Worm (Caenorhabditis elegans) whole organism, late embryonic: Measurements from ENCODE around the gene bath-24.

Source experiments
- C08G9.2 ChIP-seq: sonication (generic microtip); optimal IDR thresholded peaks from 2 replicates; lab custom pipeline; 2016; ENCODE audit warnings: mild to moderate bottlenecking, missing genetic modification characterization, moderate library complexity, missing compliant biosample characterization
- C38D4.7 ChIP-seq: fragments of 200-800 bp; sonication (Bioruptor generic); optimal IDR thresholded peaks from 2 replicates; lab custom pipeline; 2018; ENCODE audit warnings: mild to moderate bottlenecking, missing genetic modification characterization, moderate library complexity, missing compliant biosample characterization
- F13H6.1 ChIP-seq: sonication (generic microtip); optimal IDR thresholded peaks from 2 replicates; lab custom pipeline; 2016; ENCODE audit warnings: missing genetic modification characterization, missing compliant biosample characterization
- K02D7.2 ChIP-seq: sonication (generic microtip); optimal IDR thresholded peaks from 2 replicates; lab custom pipeline; 2017; ENCODE audit warnings: mild to moderate bottlenecking, missing genetic modification characterization, missing compliant biosample characterization
- Y22D7AL.16 ChIP-seq: sonication (generic microtip); optimal IDR thresholded peaks from 2 replicates; lab custom pipeline; 2016; ENCODE audit warnings: missing genetic modification characterization, missing compliant biosample characterization
- ama-1 ChIP-seq: fragments of 150-350 bp; optimal IDR thresholded peaks from 2 replicates; lab custom pipeline; 2014
- ceh-14 ChIP-seq: sonication (generic microtip); optimal IDR thresholded peaks from 2 replicates; lab custom pipeline; 2016; ENCODE audit warnings: missing genotype, missing genetic modification characterization, missing compliant biosample characterization
- ceh-19 ChIP-seq: fragments of 200-800 bp; sonication (Bioruptor generic); optimal IDR thresholded peaks from 2 replicates; lab custom pipeline; 2018; ENCODE audit warnings: mild to moderate bottlenecking, missing genetic modification characterization, missing compliant biosample characterization
- ceh-22 ChIP-seq: sonication (generic microtip); optimal IDR thresholded peaks from 2 replicates; lab custom pipeline; 2017; ENCODE audit warnings: missing biosample characterization, missing genetic modification characterization
- ceh-24 ChIP-seq: sonication (generic microtip); optimal IDR thresholded peaks from 2 replicates; lab custom pipeline; 2016; ENCODE audit warnings: mild to moderate bottlenecking, missing genetic modification characterization, missing compliant biosample characterization
- ceh-31 ChIP-seq: sonication (generic microtip); optimal IDR thresholded peaks from 2 replicates; lab custom pipeline; 2016; ENCODE audit warnings: missing genetic modification characterization, missing compliant biosample characterization
- ceh-45 ChIP-seq: fragments of 200-800 bp; sonication (Bioruptor generic); IDR thresholded peaks from 2 replicates; pipeline ENCODE4 v1.3.6; 2022; ENCODE audit warnings: missing genetic modification reagents, missing genetic modification characterization, missing compliant biosample characterization
- ceh-48 ChIP-seq: sonication (generic microtip); optimal IDR thresholded peaks from 2 replicates; lab custom pipeline; 2016; ENCODE audit warnings: missing genetic modification characterization, inconsistent platforms, missing compliant biosample characterization
- ceh-6 ChIP-seq: fragments of 200-800 bp; sonication (Bioruptor generic); optimal IDR thresholded peaks from 2 replicates; lab custom pipeline; 2018; ENCODE audit warnings: mild to moderate bottlenecking, missing genetic modification characterization, missing compliant biosample characterization
- ceh-9 ChIP-seq: sonication (generic microtip); optimal IDR thresholded peaks from 2 replicates; lab custom pipeline; 2016; ENCODE audit warnings: mild to moderate bottlenecking, missing genetic modification characterization, inconsistent platforms, missing compliant biosample characterization
- elt-2 ChIP-seq: sonication (generic microtip); optimal IDR thresholded peaks from 2 replicates; lab custom pipeline; 2016; ENCODE audit warnings: missing genetic modification reagents, missing genetic modification characterization, missing compliant biosample characterization
- fax-1 ChIP-seq: sonication (generic microtip); optimal IDR thresholded peaks from 2 replicates; lab custom pipeline; 2016; ENCODE audit warnings: missing genotype, missing genetic modification characterization, missing compliant biosample characterization
- fkh-6 ChIP-seq: sonication (generic microtip); optimal IDR thresholded peaks from 2 replicates; lab custom pipeline; 2016; ENCODE audit warnings: missing genetic modification characterization, missing compliant biosample characterization
- gmeb-2 ChIP-seq: sonication (generic microtip); optimal IDR thresholded peaks from 2 replicates; lab custom pipeline; 2016; ENCODE audit warnings: missing genetic modification characterization, inconsistent platforms, missing compliant biosample characterization
- hlh-30 ChIP-seq: sonication (generic microtip); optimal IDR thresholded peaks from 2 replicates; lab custom pipeline; 2017; ENCODE audit warnings: antibody characterized with exemption, missing genetic modification characterization, missing compliant biosample characterization; ENCODE audit not compliant: insufficient read depth
- lin-11 ChIP-seq: fragments of 200-800 bp; sonication (Bioruptor generic); optimal IDR thresholded peaks from 2 replicates; lab custom pipeline; 2018; ENCODE audit warnings: mild to moderate bottlenecking, missing genetic modification characterization, missing compliant biosample characterization
- madf-2 ChIP-seq: sonication (generic microtip); optimal IDR thresholded peaks from 2 replicates; lab custom pipeline; 2017; ENCODE audit warnings: missing genetic modification characterization, missing compliant biosample characterization
- nhr-11 ChIP-seq: fragments of 150-350 bp; optimal IDR thresholded peaks from 2 replicates; lab custom pipeline; 2014; ENCODE audit warnings: missing biosample characterization, missing genetic modification characterization
- nhr-232 ChIP-seq: sonication (generic microtip); optimal IDR thresholded peaks from 2 replicates; lab custom pipeline; 2016; ENCODE audit warnings: missing genetic modification characterization, missing compliant biosample characterization
- odd-2 ChIP-seq: sonication (generic microtip); optimal IDR thresholded peaks from 2 replicates; lab custom pipeline; 2017; ENCODE audit warnings: antibody characterized with exemption, mild to moderate bottlenecking, missing genetic modification characterization, missing compliant biosample characterization
- pag-3 ChIP-seq: sonication (generic microtip); optimal IDR thresholded peaks from 2 replicates; lab custom pipeline; 2016; ENCODE audit warnings: missing compliant biosample characterization, missing genetic modification characterization, borderline replicate concordance
- pat-9 ChIP-seq: fragments of 200-800 bp; sonication (Bioruptor generic); optimal IDR thresholded peaks from 2 replicates; lab custom pipeline; 2018; ENCODE audit warnings: mild to moderate bottlenecking, missing genetic modification characterization, moderate library complexity, missing compliant biosample characterization
- pax-1 ChIP-seq: fragments of 150-350 bp; optimal IDR thresholded peaks from 2 replicates; lab custom pipeline; 2014; ENCODE audit warnings: missing biosample characterization, missing genetic modification characterization
- pros-1 ChIP-seq: fragments of 150-350 bp; optimal IDR thresholded peaks from 2 replicates; lab custom pipeline; 2014; ENCODE audit warnings: missing biosample characterization, missing genetic modification reagents, missing genetic modification characterization
- ref-2 ChIP-seq: sonication (generic microtip); optimal IDR thresholded peaks from 2 replicates; lab custom pipeline; 2016; ENCODE audit warnings: missing genetic modification characterization, missing compliant biosample characterization
- rnt-1 ChIP-seq: sonication (generic microtip); optimal IDR thresholded peaks from 2 replicates; lab custom pipeline; 2016; ENCODE audit warnings: missing genetic modification characterization, missing compliant biosample characterization
- sdc-2 ChIP-seq: sonication (generic microtip); optimal IDR thresholded peaks from 2 replicates; lab custom pipeline; 2016; ENCODE audit warnings: missing genotype, missing genetic modification characterization, missing compliant biosample characterization
- sox-4 ChIP-seq: sonication (generic microtip); optimal IDR thresholded peaks from 2 replicates; lab custom pipeline; 2017; ENCODE audit warnings: mild to moderate bottlenecking, missing genetic modification characterization, inconsistent platforms, missing compliant biosample characterization
- tbx-2 ChIP-seq: sonication (generic microtip); optimal IDR thresholded peaks from 2 replicates; lab custom pipeline; 2016; ENCODE audit warnings: missing genetic modification characterization, missing compliant biosample characterization
- tbx-7 ChIP-seq: sonication (generic microtip); optimal IDR thresholded peaks from 2 replicates; lab custom pipeline; 2016; ENCODE audit warnings: missing genotype, missing genetic modification characterization, missing compliant biosample characterization
- ttx-3 ChIP-seq: sonication (generic microtip); optimal IDR thresholded peaks from 2 replicates; lab custom pipeline; 2016; ENCODE audit warnings: missing genetic modification reagents, missing genetic modification characterization, missing compliant biosample characterization
- unc-42 ChIP-seq: sonication (generic microtip); optimal IDR thresholded peaks from 2 replicates; lab custom pipeline; 2016; ENCODE audit warnings: missing genotype, missing genetic modification characterization, missing compliant biosample characterization
- zip-5 ChIP-seq: sonication (generic microtip); optimal IDR thresholded peaks from 2 replicates; lab custom pipeline; 2016; ENCODE audit warnings: missing genetic modification characterization, missing compliant biosample characterization

The bath-24 gene

DNA sequence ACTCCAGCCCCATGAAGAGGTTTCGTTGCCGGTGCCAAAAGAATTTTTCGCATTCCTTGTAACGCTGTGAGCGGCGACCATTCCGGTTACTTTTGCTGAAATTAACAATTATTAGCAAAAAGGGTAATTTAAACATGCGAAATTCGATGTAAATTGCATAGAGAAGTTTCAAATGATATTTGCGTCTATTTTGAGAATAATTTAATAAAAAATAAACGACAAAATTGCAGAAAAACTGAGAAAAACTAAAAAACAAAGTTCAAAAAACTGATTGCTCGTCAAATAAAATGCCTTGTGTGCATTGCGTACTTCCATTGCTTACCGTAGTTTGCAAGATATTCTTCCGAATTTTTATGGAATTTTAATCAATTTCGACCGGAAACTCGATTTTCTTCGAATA, at the start of gene bath-24:
Gene bath-24, minus strand, starts transcription at position 101 of the 400 bp plus-strand sequence.
- TF ChIP-seq fax-1 (no peak), ceh-48 (tag; lab: Kevin White, UChicago) (no peak), ceh-24 (no peak), K02D7.2 (tag; lab: Kevin White, UChicago) (no peak)

DNA sequence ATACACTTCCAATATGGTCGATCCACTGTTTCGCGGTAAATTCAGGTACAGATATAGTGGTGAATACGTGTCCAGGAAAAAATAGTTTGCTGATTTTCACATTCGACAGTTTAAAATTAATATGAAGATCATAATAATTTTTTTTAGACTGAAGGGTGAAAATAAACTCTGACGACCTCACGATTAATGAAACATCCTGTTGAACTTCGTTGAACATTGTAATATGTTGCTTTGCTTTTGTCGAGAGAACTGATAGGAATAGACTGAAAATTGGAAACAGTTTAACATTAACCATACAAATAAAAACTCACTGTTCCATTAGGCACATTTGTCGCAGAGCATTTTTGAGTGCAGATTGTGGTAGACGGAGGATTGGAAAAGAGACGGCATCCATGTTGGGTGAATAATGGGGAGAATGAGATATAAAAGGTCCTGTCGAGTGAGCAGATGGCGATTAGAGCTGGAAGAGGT, 48.1 kb upstream of the bath-24 start, which contains the start of gene fbxb-37:
Gene fbxb-37, minus strand, starts transcription at position 421 of the 471 bp plus-strand sequence.
- TF ChIP-seq nhr-232 = no peak
- TF ChIP-seq F13H6.1 = no peak
- no peak for TF ChIP-seq odd-2 (tag; lab: Kevin White, UChicago)
- TF ChIP-seq ceh-48 (tag; lab: Kevin White, UChicago) = no peak
- TF ChIP-seq ceh-19 (GFP tag; lab: Kevin White, UChicago) = no peak
- TF ChIP-seq sdc-2 = no peak
- TF ChIP-seq ceh-9 = no peak
- TF ChIP-seq pax-1 (tag; lab: Kevin White, UChicago) = no peak
- no peak for TF ChIP-seq zip-5
- TF ChIP-seq ttx-3 = no peak
- no peak for TF ChIP-seq ceh-31 (tag; lab: Kevin White, UChicago)
- TF ChIP-seq gmeb-2 (tag; lab: Kevin White, UChicago) = no peak
- TF ChIP-seq lin-11 (tag; lab: Kevin White, UChicago) = no peak
- TF ChIP-seq madf-2 = no peak
- TF ChIP-seq C38D4.7 (GFP tag; lab: Kevin White, UChicago) = no peak
- no peak for TF ChIP-seq ama-1

DNA sequence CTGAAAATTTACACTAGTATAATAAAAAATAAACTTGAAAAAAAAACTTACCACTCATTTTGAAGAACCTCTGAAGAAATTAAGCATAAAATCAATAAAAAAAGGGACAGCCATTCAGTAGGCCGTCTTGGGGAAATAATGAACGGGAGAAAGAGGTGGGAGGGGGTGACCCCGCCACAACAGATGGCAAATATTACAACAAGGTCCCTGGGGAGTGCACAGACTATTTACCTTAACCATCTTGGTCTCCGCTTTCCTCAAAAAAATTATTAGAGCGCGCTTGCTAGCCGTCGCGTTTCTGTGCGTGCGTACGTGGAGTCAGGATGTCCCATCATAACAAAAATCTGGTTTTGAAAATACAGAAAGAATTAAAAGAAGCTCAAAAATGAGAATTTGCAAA, 46.6 kb upstream of the bath-24 start, which contains the start of gene T16A1.10:
Gene T16A1.10, minus strand, starts transcription at position 123 of the 400 bp plus-strand sequence.
- no peak for TF ChIP-seq rnt-1 (tag; lab: Kevin White, UChicago)
- TF ChIP-seq ceh-9 = no peak
- no peak for TF ChIP-seq madf-2
- TF ChIP-seq unc-42 (tag; lab: Kevin White, UChicago) = no peak
- no peak for TF ChIP-seq ceh-19 (GFP tag; lab: Kevin White, UChicago)
- no peak for TF ChIP-seq C08G9.2 (tag; lab: Kevin White, UChicago)
- no peak for TF ChIP-seq pat-9 (tag; lab: Kevin White, UChicago)
- TF ChIP-seq tbx-2 = no peak
- TF ChIP-seq ceh-6 (GFP tag; lab: Kevin White, UChicago) = no peak
- no peak for TF ChIP-seq ceh-22 (tag; lab: Kevin White, UChicago)
- no peak for TF ChIP-seq nhr-232
- TF ChIP-seq hlh-30 (tag; lab: Kevin White, UChicago) = no peak
- no peak for TF ChIP-seq ceh-14 (tag; lab: Kevin White, UChicago)
- no peak for TF ChIP-seq ref-2 (tag; lab: Kevin White, UChicago)
- no peak for TF ChIP-seq sox-4 (tag; lab: Kevin White, UChicago)
- TF ChIP-seq ama-1 = no peak

DNA sequence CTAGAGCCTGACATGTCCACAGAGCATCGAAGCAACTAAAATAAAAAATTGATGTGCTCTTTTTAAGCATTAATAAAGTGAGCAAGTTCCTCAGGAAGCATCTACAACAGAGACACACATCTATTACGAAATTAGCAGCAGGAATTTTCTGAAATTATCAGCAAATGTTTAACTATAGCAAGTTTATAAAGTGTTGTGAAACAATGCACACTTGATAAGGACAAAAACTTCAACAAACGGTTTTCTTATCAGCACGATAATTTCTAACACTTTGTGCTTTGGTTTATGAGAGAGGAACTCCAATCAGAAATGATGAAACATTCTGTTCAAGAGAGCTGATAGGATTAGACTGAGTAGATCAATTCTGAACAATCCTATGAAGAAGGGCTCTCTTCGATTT, 45.2 kb upstream of the bath-24 start, which contains the start of gene trpl-5:
Gene trpl-5, minus strand, starts transcription at position 32 of the 400 bp plus-strand sequence.
- TF ChIP-seq elt-2 = peak; percentile 80
- TF ChIP-seq C08G9.2 (tag; lab: Kevin White, UChicago) = no peak
- TF ChIP-seq nhr-11 (tag; lab: Kevin White, UChicago) = no peak
- TF ChIP-seq ttx-3 = no peak
- TF ChIP-seq Y22D7AL.16 = no peak
- no peak for TF ChIP-seq ceh-45 (GFP tag; lab: Robert Waterston, UW)
- no peak for TF ChIP-seq pag-3 (tag; lab: Kevin White, UChicago)
- TF ChIP-seq K02D7.2 (tag; lab: Kevin White, UChicago) = no peak

DNA sequence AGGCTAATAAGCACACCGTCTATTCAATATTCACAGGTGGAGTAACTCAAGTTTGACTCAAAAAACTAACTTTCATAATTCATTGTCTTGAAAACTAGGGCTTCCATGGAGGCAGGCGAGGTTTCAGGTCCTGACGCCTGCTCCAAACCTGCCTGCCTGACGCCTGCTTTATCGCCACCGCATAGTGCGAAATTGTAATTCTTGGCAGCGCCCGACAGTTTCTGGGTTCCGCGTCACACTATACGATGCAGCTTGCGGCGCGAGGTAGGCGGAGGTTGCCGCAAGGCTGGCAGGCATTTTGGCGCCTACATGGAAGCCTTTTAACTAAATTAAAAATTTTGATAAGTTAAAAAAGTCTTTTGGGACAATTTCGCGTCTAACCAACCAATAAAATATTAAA, 41.8 kb upstream of the bath-24 start:
- TF ChIP-seq ama-1 (no peak), ceh-9 (no peak), rnt-1 (tag; lab: Kevin White, UChicago) (no peak), pros-1 (no peak), tbx-2 (no peak), sox-4 (tag; lab: Kevin White, UChicago) (no peak), tbx-7 (tag; lab: Kevin White, UChicago) (no peak), fkh-6 (tag; lab: Kevin White, UChicago) (no peak), hlh-30 (tag; lab: Kevin White, UChicago) (no peak)
- TF ChIP-seq, all 69 proteins: peak for 0
